Worm (Caenorhabditis elegans): Measurements from ENCODE around the gene F35C5.1.

ce11 chrII:12918960-12919553 is 38.5 kb downstream of the F35C5.1 start, which contains the start of the genes F58G1.2 and wago-4:
- TF ChIP-seq blmp-1 (tag; optimal IDR thresholded peaks at IDR 0.05; ENCODE audit: insufficient read depth) (no peak), unc-39 (tag; optimal IDR thresholded peaks at IDR 0.05) (no peak), unc-62 (GFP tag; optimal IDR thresholded peaks at IDR 0.05) (no peak), C34F6.9 (tag; optimal IDR thresholded peaks at IDR 0.05) (no peak), egl-27 (tag; optimal IDR thresholded peaks at IDR 0.05) (no peak), ZK546.5 (tag; optimal IDR thresholded peaks at IDR 0.05) (no peak), nhr-11 (tag; optimal IDR thresholded peaks at IDR 0.05) (no peak), ama-1 (optimal IDR thresholded peaks at IDR 0.05) (no peak), ceh-16 (tag; optimal IDR thresholded peaks at IDR 0.05) (no peak), nhr-129 (tag; optimal IDR thresholded peaks at IDR 0.05) (no peak), mdl-1 (tag; optimal IDR thresholded peaks at IDR 0.05) (no peak), nhr-25 (tag; optimal IDR thresholded peaks at IDR 0.05) (no peak)

Measured in whole organism, L2 larva.